Fruit fly (Drosophila melanogaster): ENCODE results near the gene COX5BL.

COX5BL gene

dm6 chr2L:6552345-6552744 is 6.9 kb upstream of the COX5BL start:
- TF ChIP-seq CG11294 (GFP tag; IDR thresholded peaks at IDR 0.05) = no peak
- peak; percentile 24 for TF ChIP-seq Eip78C (GFP tag)
- TF ChIP-seq svp (GFP tag) = peak; percentile 68

- TF ChIP-seq CG32006 (GFP tag; optimal IDR thresholded peaks at IDR 0.05) = no peak
- TF ChIP-seq CG34406 (GFP tag; optimal IDR thresholded peaks at IDR 0.05) = no peak
- TF ChIP-seq svp (GFP tag) = peak; percentile 94
- peak in 1 of 2 experiments; percentile 55 for TF ChIP-seq ss (GFP tag; optimal IDR thresholded peaks at IDR 0.05)
- TF ChIP-seq CG11762 (GFP tag; optimal IDR thresholded peaks at IDR 0.05; ENCODE audit: insufficient read depth) = no peak
- TF ChIP-seq eg (GFP tag; IDR thresholded peaks at IDR 0.05) = no peak
- no peak for TF ChIP-seq Blimp-1 (GFP tag; optimal IDR thresholded peaks at IDR 0.05)
- TF ChIP-seq CG8632 (GFP tag; optimal IDR thresholded peaks at IDR 0.05) = no peak
- TF ChIP-seq CG11294 (GFP tag; IDR thresholded peaks at IDR 0.05) = no peak
- no peak for TF ChIP-seq fkh (GFP tag; optimal IDR thresholded peaks at IDR 0.05)
- no peak for TF ChIP-seq Sox102F (GFP tag; optimal IDR thresholded peaks at IDR 0.05)
- TF ChIP-seq Hr38 (GFP tag; optimal IDR thresholded peaks at IDR 0.05) = no peak
- TF ChIP-seq Sox15 (GFP tag; optimal IDR thresholded peaks at IDR 0.05) = no peak
- TF ChIP-seq CG7368 (GFP tag; optimal IDR thresholded peaks at IDR 0.05) = no peak
- TF ChIP-seq pdm3 (GFP tag; optimal IDR thresholded peaks at IDR 0.05) = peak; percentile 20
- peak; percentile 23 for TF ChIP-seq CG6808 (GFP tag; optimal IDR thresholded peaks at IDR 0.05)
- peak; percentile 10 for TF ChIP-seq Eip75B (GFP tag; optimal IDR thresholded peaks at IDR 0.05)
- TF ChIP-seq Ets21C (GFP tag; optimal IDR thresholded peaks at IDR 0.05) = no peak
- no peak for TF ChIP-seq CG31627 (GFP tag; optimal IDR thresholded peaks at IDR 0.05)
- TF ChIP-seq Met (GFP tag; optimal IDR thresholded peaks at IDR 0.05) = peak; percentile 26
- no peak for TF ChIP-seq CG6276 (GFP tag; optimal IDR thresholded peaks at IDR 0.05)
- TF ChIP-seq Gug (GFP tag; IDR thresholded peaks at IDR 0.05) = no peak
- no peak for TF ChIP-seq CG4318 (GFP tag; optimal IDR thresholded peaks at IDR 0.05)
- no peak for TF ChIP-seq net (GFP tag; optimal IDR thresholded peaks at IDR 0.05)
- TF ChIP-seq esn (GFP tag; optimal IDR thresholded peaks at IDR 0.05) = peak; percentile 17
- TF ChIP-seq fd85E (GFP tag; optimal IDR thresholded peaks at IDR 0.05) = no peak
- TF ChIP-seq cyc (GFP tag; optimal IDR thresholded peaks at IDR 0.05) = no peak
- TF ChIP-seq Eip78C (GFP tag) = peak; percentile 48
- TF ChIP-seq Smox (GFP tag; optimal IDR thresholded peaks at IDR 0.05) = no peak
- TF ChIP-seq CG6792 (GFP tag; optimal IDR thresholded peaks at IDR 0.05) = no peak
- peak; percentile 4 for TF ChIP-seq CG10669 (GFP tag; optimal IDR thresholded peaks at IDR 0.05)
- TF ChIP-seq vri (GFP tag; optimal IDR thresholded peaks at IDR 0.05) = no peak
- no peak for TF ChIP-seq CG9139 (GFP tag; optimal IDR thresholded peaks at IDR 0.05)
- TF ChIP-seq CG15336 (GFP tag; IDR thresholded peaks at IDR 0.05) = no peak; the same call in 1 of the 2 replicates
- no peak for TF ChIP-seq dac (GFP tag; optimal IDR thresholded peaks at IDR 0.05)
- TF ChIP-seq dsx (GFP tag; optimal IDR thresholded peaks at IDR 0.05; ENCODE audit: poor library complexity, severe bottlenecking) = peak; percentile 5
- TF ChIP-seq Sox14 (GFP tag; optimal IDR thresholded peaks at IDR 0.05) = peak; percentile 46
These were observed 6.0 kb upstream of the COX5BL start for dm6 chr2L:6553041-6553796.

- no peak for TF ChIP-seq Ets21C (GFP tag; optimal IDR thresholded peaks at IDR 0.05)
- TF ChIP-seq Ets96B (tag; optimal IDR thresholded peaks at IDR 0.05) = no peak
- no peak for TF ChIP-seq CG1621 (tag; optimal IDR thresholded peaks at IDR 0.05)
- no peak for TF ChIP-seq Eip93F (GFP tag; optimal IDR thresholded peaks at IDR 0.05)
- TF ChIP-seq vri (GFP tag; optimal IDR thresholded peaks at IDR 0.05) = no peak
- no peak for TF ChIP-seq CG34406 (GFP tag; optimal IDR thresholded peaks at IDR 0.05)
- TF ChIP-seq ss (GFP tag; optimal IDR thresholded peaks at IDR 0.05) = no peak
- no peak for TF ChIP-seq Sox15 (GFP tag; optimal IDR thresholded peaks at IDR 0.05)
- TF ChIP-seq CG3919 (GFP tag; optimal IDR thresholded peaks at IDR 0.05) = no peak
These were observed 5.4 kb upstream of the COX5BL start for dm6 chr2L:6553797-6554188.

All from whole organism, prepupa.